Fruit fly (Drosophila melanogaster): ENCODE data around the gene CG1105.

- TF ChIP-seq psq (optimal IDR thresholded peaks at IDR 0.05) (no peak), insv (optimal IDR thresholded peaks at IDR 0.05) (no peak), h (optimal IDR thresholded peaks at IDR 0.05) (no peak), Sin3A (optimal IDR thresholded peaks at IDR 0.05) (no peak), ttk (optimal IDR thresholded peaks at IDR 0.05) (no peak), Myc (optimal IDR thresholded peaks at IDR 0.05) (no peak)
Observed at dm6 chr3R:7104308-7104707, 37.4 kb upstream of the CG1105 start.

Data from Kc167 (cell line).